Worm (Caenorhabditis elegans): Measurements from ENCODE around the gene R144.13.

- TF ChIP-seq ceh-9 (tag; optimal IDR thresholded peaks at IDR 0.05) (no peak), pha-4 (tag; optimal IDR thresholded peaks at IDR 0.05) (no peak), T23F11.4 (GFP tag; optimal IDR thresholded peaks at IDR 0.05) (no peak), unc-3 (GFP tag; conservative IDR thresholded peaks at IDR 0.05) (no peak), unc-3 (tag; optimal IDR thresholded peaks at IDR 0.05) (no peak), che-1 (tag; optimal IDR thresholded peaks at IDR 0.05) (no peak), hlh-30 (tag; optimal IDR thresholded peaks at IDR 0.05; ENCODE audit: insufficient read depth) (no peak), unc-55 (GFP tag; optimal IDR thresholded peaks at IDR 0.05) (no peak), ceh-19 (GFP tag; optimal IDR thresholded peaks at IDR 0.05) (no peak), elt-4 (tag; optimal IDR thresholded peaks at IDR 0.05) (no peak), elt-2 (tag; optimal IDR thresholded peaks at IDR 0.05) (no peak), ceh-45 (GFP tag; IDR thresholded peaks at IDR 0.05) (no peak)
These were observed 18.4 kb upstream of the R144.13 start, which contains the start of gene R144.6 for ce11 chrIII:5004621-5005020.
